Worm (Caenorhabditis elegans): ENCODE measurements around the gene cgt-3.
A peak's percentile ranks its signal among the peaks of the same experiment; 100 is the strongest.

cgt-3 gene

ce11 chrII:5950657-5951056, 39.5 kb downstream of the cgt-3 start:
- no peak for TF ChIP-seq madf-3 (GFP tag; IDR thresholded peaks at IDR 0.05)
- TF ChIP-seq zim-3 (tag; optimal IDR thresholded peaks at IDR 0.05): no peak
- TF ChIP-seq madf-10 (tag; optimal IDR thresholded peaks at IDR 0.05): no peak
- no peak for TF ChIP-seq unc-130 (GFP tag; optimal IDR thresholded peaks at IDR 0.05)
- TF ChIP-seq sea-2 (GFP tag; IDR thresholded peaks at IDR 0.05): no peak
- TF ChIP-seq ceh-58 (GFP tag; IDR thresholded peaks at IDR 0.05): no peak
- peak; percentile 50; the same call in 1 of the 2 replicates for TF ChIP-seq zfh-2 (GFP tag; conservative IDR thresholded peaks at IDR 0.05)

- no peak for TF ChIP-seq F55B11.4 (tag; optimal IDR thresholded peaks at IDR 0.05; ENCODE audit: borderline replicate concordance, insufficient read depth)
- no peak for TF ChIP-seq ama-1 (optimal IDR thresholded peaks at IDR 0.05)
- no peak for TF ChIP-seq ama-1 (GFP tag; optimal IDR thresholded peaks at IDR 0.05)
- TF ChIP-seq ztf-26 (tag; optimal IDR thresholded peaks at IDR 0.05): no peak
- no peak for TF ChIP-seq hrde-1 (tag; optimal IDR thresholded peaks at IDR 0.05; ENCODE audit: borderline replicate concordance)
- TF ChIP-seq let-526 (GFP tag; IDR thresholded peaks at IDR 0.05): no peak
- TF ChIP-seq lin-35 (GFP tag; optimal IDR thresholded peaks at IDR 0.05): no peak
- no peak for TF ChIP-seq sea-2 (GFP tag; IDR thresholded peaks at IDR 0.05)
- TF ChIP-seq ekl-4 (GFP tag; IDR thresholded peaks at IDR 0.05): no peak
- TF ChIP-seq Y53F4B.3 (GFP tag; IDR thresholded peaks at IDR 0.05): no peak
- TF ChIP-seq B0336.3 (GFP tag; IDR thresholded peaks at IDR 0.05): no peak
- no peak for TF ChIP-seq dpl-1 (GFP tag; optimal IDR thresholded peaks at IDR 0.05)
- TF ChIP-seq nfyb-1 (GFP tag; IDR thresholded peaks at IDR 0.05): no peak
- TF ChIP-seq madf-8 (GFP tag; conservative IDR thresholded peaks at IDR 0.05): no peak
Observed at ce11 chrII:5951745-5952144, 40.6 kb downstream of the cgt-3 start.

- TF ChIP-seq snpc-1.1 (tag; optimal IDR thresholded peaks at IDR 0.05; ENCODE audit: insufficient read depth) (no peak), hlh-12 (tag; optimal IDR thresholded peaks at IDR 0.05) (no peak), attf-6 (GFP tag; IDR thresholded peaks at IDR 0.05) (no peak)
Observed at ce11 chrII:5952214-5952613, 41.1 kb downstream of the cgt-3 start.

ce11 chrII:5955638-5956167, 44.6 kb downstream of the cgt-3 start:
- TF ChIP-seq F22D6.2 (tag; optimal IDR thresholded peaks at IDR 0.05): no peak

- TF ChIP-seq B0336.3 (GFP tag; IDR thresholded peaks at IDR 0.05) (no peak), bed-2 (GFP tag; IDR thresholded peaks at IDR 0.05) (no peak), F57C9.4 (tag; optimal IDR thresholded peaks at IDR 0.05) (no peak), madf-8 (GFP tag; conservative IDR thresholded peaks at IDR 0.05) (no peak), nfya-2 (GFP tag; IDR thresholded peaks at IDR 0.05) (no peak), B0261.1 (tag; optimal IDR thresholded peaks at IDR 0.05) (no peak), ceh-40 (GFP tag; IDR thresholded peaks at IDR 0.05) (no peak), hrde-1 (tag; optimal IDR thresholded peaks at IDR 0.05; ENCODE audit: borderline replicate concordance) (no peak), tlf-1 (GFP tag; optimal IDR thresholded peaks at IDR 0.05) (no peak), ztf-22 (GFP tag; optimal IDR thresholded peaks at IDR 0.05) (no peak), nhr-80 (tag; optimal IDR thresholded peaks at IDR 0.05) (no peak), rcor-1 (GFP tag; IDR thresholded peaks at IDR 0.05) (no peak), ZK185.1 (tag; optimal IDR thresholded peaks at IDR 0.05; ENCODE audit: poor library complexity, severe bottlenecking) (no peak), lin-35 (GFP tag; optimal IDR thresholded peaks at IDR 0.05) (no peak), lin-40 (tag; optimal IDR thresholded peaks at IDR 0.05) (no peak), let-607 (tag; optimal IDR thresholded peaks at IDR 0.05) (no peak), lag-1 (GFP tag; IDR thresholded peaks at IDR 0.05) (no peak), F23B12.7 (tag; optimal IDR thresholded peaks at IDR 0.05; ENCODE audit: insufficient read depth) (no peak), F39B2.1 (GFP tag; IDR thresholded peaks at IDR 0.05) (no peak), ceh-58 (GFP tag; IDR thresholded peaks at IDR 0.05) (no peak)
Observed at ce11 chrII:5956583-5956982, 45.5 kb downstream of the cgt-3 start, which contains the start of gene casy-1. casy-1 (minus strand) TSS chrII:5956683.
